Fruit fly (Drosophila melanogaster) whole organism, embryonic: Measurements from ENCODE around the gene Lipt2.

Experiments used
- Antp ChIP-seq: fragments of 200-800 bp; sonication (Bioruptor generic); optimal IDR thresholded peaks from 3 replicates; lab custom pipeline; 2016; ENCODE audit warnings: missing biosample characterization, missing genetic modification characterization
- BEAF-32 ChIP-seq: fragments of 200-800 bp; sonication (Bioruptor generic); optimal IDR thresholded peaks from 3 replicates; lab custom pipeline; 2017; ENCODE audit warnings: missing biosample characterization, missing genetic modification characterization, mild to moderate bottlenecking, moderate library complexity, missing genetic modification reagents
- CG1024 ChIP-seq: fragments of 200-800 bp; sonication (Bioruptor generic); IDR thresholded peaks from 2 replicates; pipeline ENCODE4 v1.3.6; 2022; ENCODE audit warnings: missing biosample characterization, missing genetic modification characterization
- CG14014 ChIP-seq: fragments of 200-800 bp; sonication (Bioruptor generic); IDR thresholded peaks from 2 replicates; pipeline ENCODE4 v1.3.6; 2022; ENCODE audit warnings: missing biosample characterization, missing genetic modification characterization
- CG14710 ChIP-seq: fragments of 200-800 bp; sonication (Bioruptor generic); optimal IDR thresholded peaks from 3 replicates; lab custom pipeline; 2019; ENCODE audit warnings: missing biosample characterization, mild to moderate bottlenecking, missing genetic modification characterization, moderate library complexity
- CG14860 ChIP-seq: fragments of 200-800 bp; sonication (Bioruptor generic); IDR thresholded peaks from 3 replicates; pipeline ENCODE4 v1.3.6; 2022; ENCODE audit warnings: missing biosample characterization, missing genetic modification characterization; ENCODE audit not compliant: partially characterized antibody
- CG15479 ChIP-seq: fragments of 200-800 bp; sonication (Bioruptor generic); optimal IDR thresholded peaks from 3 replicates; lab custom pipeline; 2019; ENCODE audit warnings: missing biosample characterization, mild to moderate bottlenecking, missing genetic modification characterization, moderate library complexity
- CG17186 ChIP-seq: fragments of 200-800 bp; sonication (Bioruptor generic); optimal IDR thresholded peaks from 3 replicates; lab custom pipeline; 2017; ENCODE audit warnings: missing biosample characterization, missing genetic modification reagents, missing genetic modification characterization
- CG18619 ChIP-seq: fragments of 200-800 bp; sonication (Bioruptor generic); optimal IDR thresholded peaks from 3 replicates; lab custom pipeline; 2017; ENCODE audit warnings: missing biosample characterization, mild to moderate bottlenecking, missing genetic modification characterization
- CG31365 ChIP-seq: fragments of 200-800 bp; sonication (Bioruptor generic); optimal IDR thresholded peaks from 2 replicates; lab custom pipeline; 2018; ENCODE audit warnings: missing biosample characterization, mild to moderate bottlenecking, missing genetic modification characterization
- CG31388 ChIP-seq: fragments of 200-800 bp; sonication (Bioruptor generic); optimal IDR thresholded peaks from 2 replicates; lab custom pipeline; 2016; ENCODE audit warnings: missing biosample characterization, missing genetic modification characterization
- CG34376 ChIP-seq: fragments of 200-800 bp; sonication (Bioruptor generic); optimal IDR thresholded peaks from 2 replicates; lab custom pipeline; 2018; ENCODE audit warnings: missing biosample characterization, mild to moderate bottlenecking, missing genetic modification characterization
- CG3726 ChIP-seq: fragments of 200-800 bp; sonication (Bioruptor generic); IDR thresholded peaks from 3 replicates; pipeline ENCODE4, ENCODE4 v1.3.6; 2022; ENCODE audit warnings: missing biosample characterization, missing genetic modification characterization
- CG6813 ChIP-seq: fragments of 200-800 bp; sonication (Bioruptor generic); optimal IDR thresholded peaks from 2 replicates; lab custom pipeline; 2017; ENCODE audit warnings: missing biosample characterization, missing genetic modification characterization, mild to moderate bottlenecking, moderate library complexity, missing genetic modification reagents
- CG7556 ChIP-seq: fragments of 200-800 bp; sonication (Bioruptor generic); optimal IDR thresholded peaks from 2 replicates; lab custom pipeline; 2017; ENCODE audit warnings: missing biosample characterization, mild to moderate bottlenecking, missing genetic modification characterization
- CG7745 ChIP-seq: fragments of 200-800 bp; sonication (Bioruptor generic); optimal IDR thresholded peaks from 2 replicates; lab custom pipeline; 2018; ENCODE audit warnings: missing biosample characterization, mild to moderate bottlenecking, missing genetic modification characterization, moderate library complexity
- CTCF ChIP-seq: fragments of 200-800 bp; sonication (Bioruptor generic); optimal IDR thresholded peaks from 2 replicates; lab custom pipeline; 2017; ENCODE audit warnings: missing biosample characterization, mild to moderate bottlenecking, missing genetic modification characterization, moderate library complexity
- CkIIα-i1 ChIP-seq: fragments of 200-800 bp; sonication (Bioruptor generic); IDR thresholded peaks from 2 replicates; pipeline ENCODE4 v1.3.6; 2022; ENCODE audit warnings: missing biosample characterization, missing genetic modification characterization
- Dbx ChIP-seq: fragments of 200-800 bp; sonication (Bioruptor generic); IDR thresholded peaks from 3 replicates; pipeline ENCODE4 v1.3.6; 2022; ENCODE audit warnings: missing biosample characterization, missing genetic modification characterization
- Dfd ChIP-seq, 2 experiments: fragments of >200 bp; optimal IDR thresholded peaks; 2 replicates each; lab custom pipeline; 2017; ENCODE audit warnings: missing biosample characterization in 2 of 2, missing genetic modification characterization in 2 of 2
- Hey ChIP-seq: fragments of 200-800 bp; sonication (Bioruptor generic); optimal IDR thresholded peaks from 3 replicates; lab custom pipeline; 2018; ENCODE audit warnings: missing biosample characterization, mild to moderate bottlenecking, missing genetic modification characterization
- Lim3 ChIP-seq: fragments of 200-800 bp; sonication (Bioruptor generic); IDR thresholded peaks from 2 replicates; pipeline ENCODE4 v1.3.6; 2022; ENCODE audit warnings: missing biosample characterization, missing genetic modification characterization
- Med ChIP-seq: fragments of 200-800 bp; sonication (Bioruptor generic); peaks from one replicate; lab custom pipeline; 2016; ENCODE audit warnings: missing biosample characterization, missing genetic modification characterization, mild to moderate bottlenecking, inconsistent platforms, moderate library complexity
- Mrtf ChIP-seq: fragments of 200-800 bp; sonication (Bioruptor generic); IDR thresholded peaks from 3 replicates; pipeline ENCODE4 v1.3.6; 2022; ENCODE audit warnings: missing biosample characterization, missing genetic modification characterization
- Pdp1 ChIP-seq, 2 experiments: fragments of 200-800 bp; sonication (Bioruptor generic); optimal IDR thresholded peaks; 3 replicates each; lab custom pipeline; 2016; ENCODE audit warnings: missing biosample characterization in 2 of 2, missing genetic modification characterization in 2 of 2, mild to moderate bottlenecking in 1 of 2, moderate library complexity in 1 of 2
- Scr ChIP-seq: fragments of 200-800 bp; sonication (Bioruptor generic); IDR thresholded peaks from 2 replicates; pipeline ENCODE4 v1.3.6; 2022; ENCODE audit warnings: missing biosample characterization, missing genetic modification characterization; ENCODE audit not compliant: partially characterized antibody
- Sry-δ ChIP-seq: fragments of 200-800 bp; sonication (Bioruptor generic); optimal IDR thresholded peaks from 2 replicates; lab custom pipeline; 2016; ENCODE audit warnings: missing biosample characterization, missing genetic modification characterization
- Usf ChIP-seq: fragments of 200-800 bp; sonication (Bioruptor generic); optimal IDR thresholded peaks from 2 replicates; lab custom pipeline; 2017; ENCODE audit warnings: missing genotype, missing biosample characterization, missing genetic modification characterization
- amos ChIP-seq: fragments of 200-800 bp; sonication (Bioruptor generic); IDR thresholded peaks from 2 replicates; pipeline ENCODE4 v1.3.6; 2022; ENCODE audit warnings: missing biosample characterization, missing genetic modification characterization; ENCODE audit not compliant: partially characterized antibody
- ap ChIP-seq: fragments of 200-800 bp; sonication (Bioruptor generic); IDR thresholded peaks from 2 replicates; pipeline ENCODE4 v1.3.6; 2022; ENCODE audit warnings: missing biosample characterization, missing genetic modification characterization
- chinmo ChIP-seq: fragments of 200-800 bp; sonication (Bioruptor generic); IDR thresholded peaks from 4 replicates; pipeline ENCODE4 v1.3.6; 2022; ENCODE audit warnings: missing biosample characterization, missing genetic modification characterization; ENCODE audit not compliant: partially characterized antibody
- danr ChIP-seq: fragments of 200-800 bp; sonication (Bioruptor generic); IDR thresholded peaks from 2 replicates; pipeline ENCODE4 v1.3.6; 2022; ENCODE audit warnings: missing biosample characterization, missing genetic modification characterization
- en ChIP-seq: fragments of 200-800 bp; sonication (Bioruptor generic); optimal IDR thresholded peaks from 2 replicates; lab custom pipeline; 2016; ENCODE audit warnings: missing biosample characterization, missing genetic modification characterization
- exex ChIP-seq: fragments of 200-800 bp; sonication (Bioruptor generic); optimal IDR thresholded peaks from 4 replicates; lab custom pipeline; 2018; ENCODE audit warnings: missing biosample characterization, mild to moderate bottlenecking, missing genetic modification characterization, moderate library complexity
- fd3F ChIP-seq: fragments of 200-800 bp; sonication (Bioruptor generic); optimal IDR thresholded peaks from 2 replicates; lab custom pipeline; 2018; ENCODE audit warnings: missing biosample characterization, mild to moderate bottlenecking, missing genetic modification characterization, moderate library complexity
- ham ChIP-seq: fragments of 200-800 bp; sonication (Bioruptor generic); IDR thresholded peaks from 2 replicates; pipeline ENCODE4 v1.3.6; 2022; ENCODE audit warnings: missing biosample characterization, missing genetic modification characterization
- kah ChIP-seq: fragments of 200-800 bp; sonication (Bioruptor generic); optimal IDR thresholded peaks from 2 replicates; lab custom pipeline; 2018; ENCODE audit warnings: missing biosample characterization, mild to moderate bottlenecking, missing genetic modification characterization
- mirr ChIP-seq: fragments of 200-800 bp; sonication (Bioruptor generic); optimal IDR thresholded peaks from 3 replicates; lab custom pipeline; 2018; ENCODE audit warnings: missing biosample characterization, mild to moderate bottlenecking, missing genetic modification characterization
- nerfin-2 ChIP-seq: fragments of 200-800 bp; sonication (Bioruptor generic); IDR thresholded peaks from 2 replicates; pipeline ENCODE4 v1.3.6; 2022; ENCODE audit warnings: missing biosample characterization, missing genetic modification characterization; ENCODE audit not compliant: partially characterized antibody
- odd ChIP-seq: fragments of 200-800 bp; sonication (Bioruptor generic); optimal IDR thresholded peaks from 2 replicates; lab custom pipeline; 2017; ENCODE audit warnings: missing biosample characterization, mild to moderate bottlenecking, missing genetic modification characterization
- rib ChIP-seq: fragments of 200-800 bp; sonication (Bioruptor generic); IDR thresholded peaks from 2 replicates; pipeline ENCODE4 v1.3.6; 2022; ENCODE audit warnings: missing biosample characterization, missing genetic modification characterization
- scrt ChIP-seq: fragments of 200-800 bp; sonication (Bioruptor generic); optimal IDR thresholded peaks from 2 replicates; lab custom pipeline; 2018; ENCODE audit warnings: missing biosample characterization, mild to moderate bottlenecking, missing genetic modification characterization, moderate library complexity
- sd ChIP-seq: fragments of 200-800 bp; sonication (Bioruptor generic); optimal IDR thresholded peaks from 3 replicates; lab custom pipeline; 2018; ENCODE audit warnings: missing biosample characterization, mild to moderate bottlenecking, missing genetic modification characterization, moderate library complexity
- sug ChIP-seq: fragments of 200-800 bp; optimal IDR thresholded peaks from 2 replicates; lab custom pipeline; 2019; ENCODE audit warnings: missing biosample characterization, mild to moderate bottlenecking, missing genetic modification characterization, moderate library complexity
- tna ChIP-seq: fragments of 200-800 bp; sonication (Bioruptor generic); IDR thresholded peaks from 2 replicates; pipeline ENCODE4 v1.3.6; 2022; ENCODE audit warnings: missing biosample characterization, missing genetic modification characterization; ENCODE audit not compliant: partially characterized antibody
- unpg ChIP-seq: fragments of 200-800 bp; sonication (Bioruptor generic); optimal IDR thresholded peaks from 3 replicates; lab custom pipeline; 2018; ENCODE audit warnings: missing biosample characterization, mild to moderate bottlenecking, missing genetic modification characterization, moderate library complexity
- wek ChIP-seq: fragments of 200-800 bp; sonication (Bioruptor generic); optimal IDR thresholded peaks from 3 replicates; lab custom pipeline; 2018; ENCODE audit warnings: missing biosample characterization, mild to moderate bottlenecking, missing genetic modification characterization, moderate library complexity

Gene Lipt2

dm6 chr3R:4446455-4447224 is 9.5 kb upstream of the Lipt2 start:
- TF ChIP-seq CG34376 (GFP tag; lab: Kevin White, UChicago) (peak; percentile 2), Pdp1 (GFP tag; optimal IDR thresholded peaks at IDR 0.05; lab: Kevin White, UChicago) (peak in 1 of 2 experiments; percentile 39), mirr (peak; percentile 83), sd (peak; percentile 39), exex (tag; lab: Kevin White, UChicago) (peak; percentile 83), sug (tag; lab: Kevin White, UChicago) (peak; percentile 43), Med (GFP tag; lab: Kevin White, UChicago) (peak; percentile 33), danr (GFP tag; lab: Robert Waterston, UW) (no peak), CG14710 (tag; lab: Kevin White, UChicago) (no peak), CkIIα-i1 (GFP tag; lab: Robert Waterston, UW) (no peak), CG1024 (GFP tag; lab: Robert Waterston, UW) (no peak), scrt (GFP tag; lab: Kevin White, UChicago) (no peak), chinmo (GFP tag; lab: Robert Waterston, UW) (0 out of 4 replicates have a peak, but pooled peaks have one; percentile 24), CG15479 (peak; percentile 12), unpg (GFP tag; lab: Kevin White, UChicago) (no peak)

DNA sequence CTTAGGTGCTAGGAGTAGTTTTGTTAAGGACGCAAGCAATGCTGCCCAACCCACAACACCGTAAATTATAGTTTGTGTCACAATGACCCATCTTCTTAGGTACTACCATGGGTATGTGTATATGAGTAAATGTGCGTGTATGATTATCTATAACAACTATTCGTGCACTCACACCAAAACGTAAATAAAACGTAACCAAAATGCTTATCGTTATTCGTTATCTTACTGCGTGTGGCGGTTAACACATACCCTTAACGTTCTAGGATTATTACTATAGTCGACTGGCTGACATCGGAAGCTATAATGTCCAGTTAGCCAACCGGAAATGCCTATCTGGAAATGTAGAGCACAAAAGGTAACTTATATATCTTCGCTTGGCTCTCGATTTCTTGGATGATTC is 8.0 kb upstream of the Lipt2 start:
- TF ChIP-seq Pdp1 (GFP tag; optimal IDR thresholded peaks at IDR 0.05; lab: Kevin White, UChicago) (peak in 1 of 2 experiments; percentile 69), nerfin-2 (GFP tag; lab: Robert Waterston, UW) (peak; percentile 42; the same call in 1 of the 2 replicates), CG18619 (GFP tag; lab: Kevin White, UChicago) (no peak), CG6813 (no peak), BEAF-32 (GFP tag; lab: Kevin White, UChicago) (no peak), CG7745 (no peak), CTCF (GFP tag; lab: Kevin White, UChicago) (no peak), Dfd (GFP tag; optimal IDR thresholded peaks at IDR 0.05; lab: Kevin White, UChicago) (no peak), amos (GFP tag; lab: Robert Waterston, UW) (peak; percentile 44; the same call in 1 of the 2 replicates), en (GFP tag; lab: Kevin White, UChicago) (no peak), CG3726 (GFP tag; lab: Robert Waterston, UW) (no peak), sug (tag; lab: Kevin White, UChicago) (peak; percentile 16), ap (no peak), odd (GFP tag; lab: Kevin White, UChicago) (no peak), CG14014 (no peak), ham (no peak), wek (GFP tag; lab: Kevin White, UChicago) (peak; percentile 37), Lim3 (GFP tag; lab: Robert Waterston, UW) (no peak), tna (GFP tag; lab: Robert Waterston, UW) (peak; percentile 69), CG17186 (no peak), Usf (GFP tag; lab: Kevin White, UChicago) (no peak), fd3F (GFP tag; lab: Kevin White, UChicago) (no peak), CG14860 (GFP tag; lab: Robert Waterston, UW) (peak; percentile 37; the same call in 1 of the 3 replicates), kah (no peak), Dbx (GFP tag; lab: Robert Waterston, UW) (no peak), Antp (GFP tag; lab: Kevin White, UChicago) (no peak), CG7556 (GFP tag; lab: Kevin White, UChicago) (no peak), CkIIα-i1 (GFP tag; lab: Robert Waterston, UW) (no peak), rib (GFP tag; lab: Robert Waterston, UW) (no peak), CG31388 (no peak), CG31365 (tag; lab: Kevin White, UChicago) (no peak), Scr (GFP tag; lab: Robert Waterston, UW) (peak; percentile 27; the same call in 1 of the 2 replicates), Hey (peak; percentile 98), Mrtf (GFP tag; lab: Robert Waterston, UW) (no peak), Sry-δ (no peak)
